Fruit fly (Drosophila melanogaster) Kc167 (cell line): ENCODE results near the gene CG13599.

Source experiments
- Myc ChIP-seq: fragments of >200 bp; optimal IDR thresholded peaks from 2 replicates; lab custom pipeline; 2017; ENCODE audit warnings: missing external identifiers
- h ChIP-seq: fragments of >200 bp; optimal IDR thresholded peaks from 3 replicates; lab custom pipeline; 2018; ENCODE audit warnings: missing external identifiers
- psq ChIP-seq: fragments of >200 bp; optimal IDR thresholded peaks from 2 replicates; lab custom pipeline; 2017; ENCODE audit warnings: missing external identifiers
- ttk ChIP-seq: sonication (Bioruptor generic); optimal IDR thresholded peaks from 2 replicates; lab custom pipeline; 2017; ENCODE audit warnings: missing external identifiers

DNA sequence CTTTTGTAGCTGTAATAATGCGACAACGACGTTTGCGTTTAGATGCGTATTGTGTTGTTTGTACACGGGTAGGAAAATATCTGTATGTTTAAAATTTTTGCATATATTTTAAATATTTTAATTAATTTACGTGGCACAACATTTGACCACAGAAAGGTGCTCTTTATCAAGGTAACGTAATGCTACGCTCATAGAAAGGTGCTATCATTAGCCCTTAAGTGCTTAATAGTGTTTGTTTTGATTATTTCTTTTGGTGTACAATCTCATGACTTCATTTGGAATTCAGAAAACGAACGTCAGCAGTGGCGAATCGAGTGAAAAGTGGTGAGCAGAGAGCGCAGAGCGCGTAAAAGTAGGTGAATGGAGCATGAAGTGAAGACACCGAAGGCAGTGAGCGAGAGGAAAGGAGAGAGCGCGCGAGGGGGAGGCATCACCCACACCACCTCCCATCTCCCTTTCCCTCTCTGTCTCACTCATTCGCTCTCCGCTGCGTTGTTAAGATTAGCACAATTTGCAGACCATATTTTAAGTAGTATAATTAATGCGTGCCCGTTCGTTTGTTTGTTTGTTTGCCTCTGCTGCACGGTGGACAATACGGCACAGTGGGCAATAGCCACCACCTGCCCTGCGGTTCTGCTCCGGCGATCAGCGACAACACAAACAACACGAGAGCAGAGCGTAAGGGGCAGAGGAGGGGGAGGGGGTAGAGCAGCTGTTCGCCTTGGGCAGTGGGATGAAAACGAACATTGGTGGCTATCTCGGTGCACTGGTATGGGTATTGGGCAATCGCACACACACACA lies 9.5 kb upstream of the CG13599 start:
- TF ChIP-seq ttk (no peak), psq (lab: Kevin White, UChicago) (no peak), Myc (no peak), h (lab: Kevin White, UChicago) (no peak)
